Worm (Caenorhabditis elegans) whole organism, L1 larva: ENCODE measurements around the gene oac-23.
"Not testable (repeated sequence)": the region's sequence is repeated elsewhere in the genome, so short reads cannot be mapped to it uniquely, and the experiment has no call there.

Source experiments
- ama-1 ChIP-seq: fragments of 150-350 bp; optimal IDR thresholded peaks from 2 replicates; lab custom pipeline; 2014
- egl-27 ChIP-seq, 2 experiments: fragments of 150-350 bp in 1 of 2; sonication (generic microtip); optimal IDR thresholded peaks; 3 replicates each; lab custom pipeline; 2017 to 2018; ENCODE audit warnings: missing biosample characterization in 2 of 2, missing genetic modification characterization in 2 of 2, missing genetic modification reagents in 2 of 2
- elt-3 ChIP-seq, 6 experiments: fragments of 150-350 bp in 1 of 6; sonication (generic microtip); optimal IDR thresholded peaks; 2 replicates each; lab custom pipeline; 2017 to 2018; ENCODE audit warnings: missing biosample characterization in 6 of 6, missing genetic modification characterization in 6 of 6, inconsistent platforms in 1 of 6
- lin-15B ChIP-seq: fragments of 150-350 bp; sonication (generic microtip); optimal IDR thresholded peaks from 3 replicates; lab custom pipeline; 2014; ENCODE audit warnings: missing biosample characterization, missing genetic modification characterization
- mef-2 ChIP-seq: fragments of 150-350 bp; optimal IDR thresholded peaks from 2 replicates; lab custom pipeline; 2014; ENCODE audit warnings: missing biosample characterization, missing genetic modification characterization
- nhr-11 ChIP-seq: fragments of 150-350 bp; optimal IDR thresholded peaks from 2 replicates; lab custom pipeline; 2014; ENCODE audit warnings: missing biosample characterization, missing genetic modification characterization
- pag-3 ChIP-seq: sonication (generic microtip); optimal IDR thresholded peaks from 2 replicates; lab custom pipeline; 2017; ENCODE audit warnings: missing genetic modification characterization, mild to moderate bottlenecking, missing compliant biosample characterization, antibody characterized with exemption, borderline replicate concordance; ENCODE audit not compliant: insufficient read depth

ce11 chrIV:3932408-3932807 is 51.2 kb downstream of the oac-23 start, which contains the start of gene clec-70:
- not testable (repeated sequence) for TF ChIP-seq pag-3 (tag; lab: Kevin White, UChicago); elt-3 (tag; optimal IDR thresholded peaks at IDR 0.05; lab: Kevin White, UChicago); mef-2 (tag; lab: Kevin White, UChicago); nhr-11 (tag; lab: Kevin White, UChicago); egl-27 (tag; optimal IDR thresholded peaks at IDR 0.05; lab: Kevin White, UChicago); ama-1 (lab: Kevin White, UChicago); lin-15B
